Fruit fly (Drosophila melanogaster): ENCODE results near the gene CG14262.
A peak's percentile ranks its signal among the peaks of the same experiment; 100 is the strongest.

CG14262 gene

DNA sequence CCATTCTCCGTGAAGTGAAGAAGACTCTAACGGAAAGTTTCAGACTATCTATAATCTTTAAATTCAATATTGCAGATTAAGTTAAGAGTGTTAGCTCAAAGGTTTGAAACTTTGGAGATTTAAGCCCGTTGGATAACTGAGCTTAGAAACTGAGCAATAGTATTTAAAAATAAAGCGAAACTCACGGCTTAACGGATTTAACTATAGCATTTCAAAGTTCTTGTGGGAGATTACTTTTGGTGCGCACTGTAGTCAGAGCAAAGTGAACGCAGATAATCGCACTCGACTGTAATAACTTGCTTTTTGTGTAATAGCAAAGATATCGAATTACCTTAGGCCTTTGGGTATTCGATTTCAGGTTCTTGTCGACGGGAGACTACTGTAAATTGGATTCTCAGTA lies 17.1 kb upstream of the CG14262 start, which contains the start of gene mrt (continued):
- no peak for TF ChIP-seq CG16779 (tag; optimal IDR thresholded peaks at IDR 0.05)
- TF ChIP-seq CG6163 (GFP tag; IDR thresholded peaks at IDR 0.05): 0 out of 3 replicates have a peak, but pooled peaks have one; percentile 50
- peak; percentile 26 for TF ChIP-seq fd59A (GFP tag; optimal IDR thresholded peaks at IDR 0.05)
- peak; percentile 60 for TF ChIP-seq CG15336 (GFP tag; IDR thresholded peaks at IDR 0.05)
- peak; percentile 29 for TF ChIP-seq CG11902 (GFP tag; optimal IDR thresholded peaks at IDR 0.05)
- TF ChIP-seq achi (GFP tag; optimal IDR thresholded peaks at IDR 0.05): peak; percentile 50
- peak; percentile 32 for TF ChIP-seq CG9139 (GFP tag; optimal IDR thresholded peaks at IDR 0.05)
- peak; percentile 15 for TF ChIP-seq CG7368 (GFP tag; optimal IDR thresholded peaks at IDR 0.05)
- TF ChIP-seq Hr38 (GFP tag; optimal IDR thresholded peaks at IDR 0.05): no peak
- peak; percentile 70 for TF ChIP-seq pdm3 (GFP tag; optimal IDR thresholded peaks at IDR 0.05)
- TF ChIP-seq fkh (GFP tag; optimal IDR thresholded peaks at IDR 0.05): no peak
- TF ChIP-seq eg (GFP tag; IDR thresholded peaks at IDR 0.05): peak; percentile 66; the same call in 2 of the 3 replicates
- no peak for TF ChIP-seq CG8319 (GFP tag; optimal IDR thresholded peaks at IDR 0.05)
- TF ChIP-seq Ets21C (GFP tag; optimal IDR thresholded peaks at IDR 0.05): peak; percentile 47
- TF ChIP-seq salr (GFP tag; optimal IDR thresholded peaks at IDR 0.05): peak; percentile 15 to 71
- peak; percentile 59 for TF ChIP-seq Sox14 (GFP tag; optimal IDR thresholded peaks at IDR 0.05)
- TF ChIP-seq Met (GFP tag; optimal IDR thresholded peaks at IDR 0.05): peak; percentile 48
- TF ChIP-seq CG8632 (GFP tag; optimal IDR thresholded peaks at IDR 0.05): peak; percentile 37
- TF ChIP-seq spab (GFP tag; optimal IDR thresholded peaks at IDR 0.05): peak; percentile 28
- peak; percentile 60 for TF ChIP-seq CG3032 (tag; optimal IDR thresholded peaks at IDR 0.05)
- peak; percentile 55 for TF ChIP-seq Eip75B (GFP tag; optimal IDR thresholded peaks at IDR 0.05)
- TF ChIP-seq CG11294 (GFP tag; IDR thresholded peaks at IDR 0.05): peak; percentile 26; the same call in 1 of the 2 replicates
- peak; percentile 92 for TF ChIP-seq Eip78C (GFP tag)
- TF ChIP-seq acj6 (GFP tag; optimal IDR thresholded peaks at IDR 0.05): peak; percentile 53
- no peak for TF ChIP-seq dac (GFP tag; optimal IDR thresholded peaks at IDR 0.05)
- peak; percentile 66 for TF ChIP-seq esn (GFP tag; optimal IDR thresholded peaks at IDR 0.05)
- TF ChIP-seq CG32006 (GFP tag; optimal IDR thresholded peaks at IDR 0.05): peak; percentile 76
- TF ChIP-seq CG6792 (GFP tag; optimal IDR thresholded peaks at IDR 0.05): peak; percentile 50
- peak; percentile 53 for TF ChIP-seq Sox102F (GFP tag; optimal IDR thresholded peaks at IDR 0.05)

DNA sequence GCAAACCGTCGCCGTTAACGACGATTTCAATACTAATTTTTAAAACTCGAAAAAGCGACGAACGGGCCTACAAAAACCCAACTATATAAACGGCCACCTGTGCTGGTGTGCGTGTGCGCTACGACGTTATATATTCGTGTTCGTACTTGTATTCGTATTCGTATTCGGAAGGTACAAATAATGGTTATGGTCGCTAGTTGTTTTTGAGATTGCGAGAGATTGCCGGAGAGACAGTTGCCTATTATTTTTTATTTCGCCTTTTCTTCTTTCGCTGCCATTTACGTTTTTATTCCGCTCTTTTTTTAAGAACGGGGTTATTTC lies 16.5 kb upstream of the CG14262 start:
- TF ChIP-seq Hr38 (GFP tag; optimal IDR thresholded peaks at IDR 0.05) (no peak), Sox15 (GFP tag; optimal IDR thresholded peaks at IDR 0.05) (no peak), svp (GFP tag) (no peak)

DNA sequence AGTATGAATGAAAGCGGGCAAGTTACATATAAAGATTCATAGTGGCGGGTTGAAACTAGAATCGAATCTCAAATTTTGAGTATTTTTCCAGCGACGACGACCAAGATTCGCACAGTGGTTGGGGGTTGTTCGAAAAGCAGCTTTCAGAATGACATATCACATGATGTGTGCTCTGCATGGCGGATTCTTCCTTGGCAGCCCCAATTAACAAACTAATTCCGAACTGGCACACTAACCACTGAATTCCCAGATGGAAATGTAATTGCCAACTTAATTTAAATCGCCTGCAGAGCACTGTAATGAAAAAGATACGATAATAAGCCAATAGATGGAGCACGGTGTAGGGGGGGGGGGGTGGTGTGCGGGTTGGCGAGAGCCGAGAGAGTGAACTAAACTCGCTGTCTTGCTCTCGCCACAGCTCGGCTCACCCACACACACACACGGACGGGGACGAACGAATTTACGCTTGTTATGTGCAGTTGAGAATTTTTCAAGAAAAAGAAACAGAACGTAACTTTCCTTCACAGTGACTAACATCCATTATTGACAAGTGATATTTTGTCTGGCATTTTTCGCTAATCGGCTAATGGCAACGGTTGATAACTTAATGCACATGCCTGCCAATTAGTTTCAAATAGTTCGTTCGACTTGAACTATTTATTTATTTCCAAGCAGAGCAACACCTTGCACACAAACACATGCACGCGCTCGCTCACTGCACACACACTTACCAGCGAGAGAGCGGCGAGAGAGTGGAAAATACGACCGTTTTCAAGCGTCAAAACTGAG lies 16.0 kb upstream of the CG14262 start:
- peak; percentile 95 for TF ChIP-seq CG8319 (GFP tag; optimal IDR thresholded peaks at IDR 0.05)
- peak; percentile 97 for TF ChIP-seq CG34406 (GFP tag; optimal IDR thresholded peaks at IDR 0.05)
- TF ChIP-seq CG11902 (GFP tag; optimal IDR thresholded peaks at IDR 0.05): peak; percentile 96
- TF ChIP-seq svp (GFP tag): peak; percentile 98
- peak; percentile 97 for TF ChIP-seq cyc (GFP tag; optimal IDR thresholded peaks at IDR 0.05)
- TF ChIP-seq spab (GFP tag; optimal IDR thresholded peaks at IDR 0.05): peak; percentile 97
- TF ChIP-seq Sox102F (GFP tag; optimal IDR thresholded peaks at IDR 0.05): peak; percentile 98
- peak; percentile 97 for TF ChIP-seq Eip75B (GFP tag; optimal IDR thresholded peaks at IDR 0.05)
- TF ChIP-seq dsx (GFP tag; optimal IDR thresholded peaks at IDR 0.05; ENCODE audit: poor library complexity, severe bottlenecking): peak; percentile 91
- TF ChIP-seq CG9139 (GFP tag; optimal IDR thresholded peaks at IDR 0.05): peak; percentile 87
- TF ChIP-seq Eip78C (GFP tag): peak; percentile 99
- TF ChIP-seq Hr39 (GFP tag; optimal IDR thresholded peaks at IDR 0.05): peak; percentile 98
- peak; percentile 96 for TF ChIP-seq CG8632 (GFP tag; optimal IDR thresholded peaks at IDR 0.05)
- peak; percentile 98 for TF ChIP-seq net (GFP tag; optimal IDR thresholded peaks at IDR 0.05)
- peak; percentile 93 for TF ChIP-seq CG6808 (GFP tag; optimal IDR thresholded peaks at IDR 0.05)
- peak; percentile 97 for TF ChIP-seq CG11294 (GFP tag; IDR thresholded peaks at IDR 0.05)
- TF ChIP-seq esn (GFP tag; optimal IDR thresholded peaks at IDR 0.05): peak; percentile 98
- peak; percentile 98 for TF ChIP-seq CG4318 (GFP tag; optimal IDR thresholded peaks at IDR 0.05)
- TF ChIP-seq ss (GFP tag; optimal IDR thresholded peaks at IDR 0.05): peak; percentile 89 to 94
- TF ChIP-seq Met (GFP tag; optimal IDR thresholded peaks at IDR 0.05): peak; percentile 97
- peak; percentile 98 for TF ChIP-seq lz (GFP tag; optimal IDR thresholded peaks at IDR 0.05)
- TF ChIP-seq CG8119 (GFP tag; IDR thresholded peaks at IDR 0.05): peak; percentile 98
- peak; percentile 96 for TF ChIP-seq Gug (GFP tag; IDR thresholded peaks at IDR 0.05)
- peak; percentile 97 for TF ChIP-seq CG15336 (GFP tag; IDR thresholded peaks at IDR 0.05)
- peak; percentile 98 for TF ChIP-seq Hr4 (GFP tag; optimal IDR thresholded peaks at IDR 0.05)
- TF ChIP-seq CG32006 (GFP tag; optimal IDR thresholded peaks at IDR 0.05): peak; percentile 98
- TF ChIP-seq CG1621 (tag; optimal IDR thresholded peaks at IDR 0.05): peak; percentile 99
- TF ChIP-seq Hr38 (GFP tag; optimal IDR thresholded peaks at IDR 0.05): peak; percentile 62
- TF ChIP-seq Eip93F (GFP tag; optimal IDR thresholded peaks at IDR 0.05): peak; percentile 53
- peak; percentile 96 to 98 for TF ChIP-seq salr (GFP tag; optimal IDR thresholded peaks at IDR 0.05)

All from whole organism, prepupa.